Worm (Caenorhabditis elegans) whole organism, L1 larva: ENCODE data around the gene Y75D11A.3.

ENCODE experiments used
- Y116A8C.19 ChIP-seq: sonication (generic microtip); optimal IDR thresholded peaks from 2 replicates; lab custom pipeline; 2016; ENCODE audit warnings: missing compliant biosample characterization, missing genetic modification characterization, borderline replicate concordance
- pqm-1 ChIP-seq: sonication (generic microtip); optimal IDR thresholded peaks from 3 replicates; lab custom pipeline; 2017; ENCODE audit warnings: missing biosample characterization, missing genetic modification characterization
- zip-4 ChIP-seq: fragments of 200-800 bp; sonication (Bioruptor generic); optimal IDR thresholded peaks from 2 replicates; lab custom pipeline; 2018; ENCODE audit warnings: mild to moderate bottlenecking, missing genetic modification characterization, moderate library complexity, missing compliant biosample characterization

DNA sequence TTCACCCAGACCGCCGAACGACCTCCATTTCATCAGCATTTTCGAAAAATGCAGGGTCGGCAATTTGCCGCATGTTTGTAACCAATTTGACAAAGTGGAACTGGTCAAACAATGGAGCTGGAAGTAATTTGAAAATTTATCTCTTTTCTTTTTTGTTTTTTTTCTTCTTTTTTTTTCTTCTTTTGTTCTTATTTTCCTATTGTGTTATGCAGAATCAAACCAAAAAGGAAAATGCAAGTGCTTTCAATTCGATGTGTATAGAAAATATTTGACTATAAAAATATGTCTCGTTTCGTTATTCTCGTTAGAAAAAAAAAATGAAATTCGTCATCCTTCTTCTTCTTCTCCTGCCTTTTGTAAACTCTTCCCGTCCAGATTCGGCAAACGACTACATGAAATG is 8.4 kb downstream of the Y75D11A.3 start, which contains the start of gene F07G6.10:
- TF ChIP-seq Y116A8C.19 (tag; lab: Kevin White, UChicago) (no peak), pqm-1 (tag; lab: Kevin White, UChicago) (no peak), zip-4 (no peak)
